Fruit fly (Drosophila melanogaster): ENCODE measurements around the gene CG32695.

CG32695 gene

DNA sequence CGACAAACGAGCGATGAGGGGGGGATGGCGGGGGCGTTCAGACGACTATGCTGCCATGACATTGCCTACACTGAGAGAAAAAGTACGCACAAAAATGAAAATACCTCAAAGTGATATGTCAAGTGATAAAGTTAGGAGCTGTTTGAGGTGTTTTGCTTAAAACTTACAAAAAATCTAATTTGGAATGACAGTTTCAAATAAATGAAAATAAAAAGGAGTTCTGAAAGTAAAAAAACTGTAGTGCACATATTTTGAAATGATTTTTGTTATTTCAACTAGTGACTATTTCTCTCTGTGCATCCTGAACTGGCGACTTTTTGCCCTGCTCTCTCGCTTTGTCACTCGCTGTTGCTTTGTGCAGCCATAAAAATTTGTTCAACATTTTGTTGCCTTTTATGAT, 44.0 kb downstream of the CG32695 start (continued):
- peak; percentile 36 for TF ChIP-seq Eip78C (GFP tag)
- peak; percentile 7 for TF ChIP-seq CG10669 (GFP tag; optimal IDR thresholded peaks at IDR 0.05)
- TF ChIP-seq CG15336 (GFP tag; IDR thresholded peaks at IDR 0.05): peak; percentile 19; the same call in 1 of the 2 replicates
- peak; percentile 18 for TF ChIP-seq CG3919 (GFP tag; optimal IDR thresholded peaks at IDR 0.05)
- TF ChIP-seq CG6808 (GFP tag; optimal IDR thresholded peaks at IDR 0.05): peak; percentile 14
- no peak for TF ChIP-seq ss (GFP tag; optimal IDR thresholded peaks at IDR 0.05)
- peak; percentile 22 for TF ChIP-seq achi (GFP tag; optimal IDR thresholded peaks at IDR 0.05)
- peak; percentile 2 for TF ChIP-seq Sox102F (GFP tag; optimal IDR thresholded peaks at IDR 0.05)

Measured in whole organism, prepupa.